Fruit fly (Drosophila melanogaster) whole organism, prepupa: ENCODE measurements around the gene CG32137.

Source experiments
- Blimp-1 ChIP-seq: fragments of 200-800 bp; sonication (Bioruptor generic); optimal IDR thresholded peaks from 3 replicates; lab custom pipeline; 2017; ENCODE audit warnings: missing biosample characterization, missing genetic modification characterization, mild to moderate bottlenecking, moderate library complexity, missing genetic modification reagents
- CG10669 ChIP-seq: fragments of 200-800 bp; sonication (Bioruptor generic); optimal IDR thresholded peaks from 3 replicates; lab custom pipeline; 2018; ENCODE audit warnings: missing biosample characterization, mild to moderate bottlenecking, missing genetic modification characterization, moderate library complexity
- CG11762 ChIP-seq: fragments of 200-800 bp; sonication (Bioruptor generic); optimal IDR thresholded peaks from 3 replicates; lab custom pipeline; 2016; ENCODE audit warnings: missing biosample characterization, missing genetic modification characterization; ENCODE audit not compliant: insufficient read depth
- CG16779 ChIP-seq: fragments of 200-800 bp; sonication (Bioruptor generic); optimal IDR thresholded peaks from 3 replicates; lab custom pipeline; 2017; ENCODE audit warnings: missing biosample characterization, mild to moderate bottlenecking, missing genetic modification characterization
- CG31627 ChIP-seq: fragments of 200-800 bp; sonication (Bioruptor generic); optimal IDR thresholded peaks from 3 replicates; lab custom pipeline; 2016; ENCODE audit warnings: missing biosample characterization, missing genetic modification characterization
- CG34406 ChIP-seq: fragments of 200-800 bp; sonication (Bioruptor generic); optimal IDR thresholded peaks from 3 replicates; lab custom pipeline; 2016; ENCODE audit warnings: missing biosample characterization, missing genetic modification characterization
- CG3919 ChIP-seq: fragments of 200-800 bp; sonication (Bioruptor generic); optimal IDR thresholded peaks from 3 replicates; lab custom pipeline; 2016; ENCODE audit warnings: missing biosample characterization, missing genetic modification characterization
- CG4318 ChIP-seq: fragments of 200-800 bp; sonication (Bioruptor generic); optimal IDR thresholded peaks from 3 replicates; lab custom pipeline; 2017; ENCODE audit warnings: missing biosample characterization, mild to moderate bottlenecking, missing genetic modification characterization
- CG6163 ChIP-seq: fragments of 200-800 bp; sonication (Bioruptor generic); IDR thresholded peaks from 3 replicates; pipeline ENCODE4 v1.3.6; 2022; ENCODE audit warnings: missing biosample characterization, missing genetic modification characterization
- CG6276 ChIP-seq: fragments of 200-800 bp; sonication (Bioruptor generic); optimal IDR thresholded peaks from 2 replicates; lab custom pipeline; 2017; ENCODE audit warnings: missing biosample characterization, mild to moderate bottlenecking, missing genetic modification characterization
- CG6808 ChIP-seq: fragments of 200-800 bp; sonication (Bioruptor generic); optimal IDR thresholded peaks from 3 replicates; lab custom pipeline; 2017; ENCODE audit warnings: missing biosample characterization, missing genetic modification characterization, mild to moderate bottlenecking, moderate library complexity, missing genetic modification reagents
- CG8119 ChIP-seq: fragments of 200-800 bp; sonication (Bioruptor generic); IDR thresholded peaks from 3 replicates; pipeline ENCODE4 v1.3.6; 2022; ENCODE audit warnings: missing biosample characterization, missing genetic modification characterization
- CG8319 ChIP-seq: fragments of 200-800 bp; sonication (Bioruptor generic); optimal IDR thresholded peaks from 3 replicates; lab custom pipeline; 2016; ENCODE audit warnings: missing biosample characterization, missing genetic modification characterization
- CG8632 ChIP-seq: fragments of 200-800 bp; sonication (Bioruptor generic); optimal IDR thresholded peaks from 3 replicates; lab custom pipeline; 2016; ENCODE audit warnings: missing biosample characterization, missing genetic modification characterization
- CG9139 ChIP-seq: fragments of 200-800 bp; sonication (Bioruptor generic); optimal IDR thresholded peaks from 3 replicates; lab custom pipeline; 2017; ENCODE audit warnings: missing biosample characterization, mild to moderate bottlenecking, missing genetic modification characterization
- Eip75B ChIP-seq: fragments of 200-800 bp; sonication (Bioruptor generic); optimal IDR thresholded peaks from 3 replicates; lab custom pipeline; 2016; ENCODE audit warnings: missing biosample characterization, missing genetic modification characterization
- Eip78C ChIP-seq: fragments of 200-800 bp; sonication (Bioruptor generic); peaks from one replicate; lab custom pipeline; 2016; ENCODE audit warnings: missing biosample characterization, missing genetic modification characterization
- Ets21C ChIP-seq: fragments of 200-800 bp; sonication (Bioruptor generic); optimal IDR thresholded peaks from 3 replicates; lab custom pipeline; 2016; ENCODE audit warnings: missing biosample characterization, missing genetic modification characterization
- Ets96B ChIP-seq: fragments of 200-800 bp; optimal IDR thresholded peaks from 2 replicates; lab custom pipeline; 2019; ENCODE audit warnings: missing biosample characterization, mild to moderate bottlenecking, missing genetic modification characterization, moderate library complexity
- Hr38 ChIP-seq: sonication (Bioruptor generic); optimal IDR thresholded peaks from 2 replicates; lab custom pipeline; 2016; ENCODE audit warnings: missing biosample characterization, missing genetic modification characterization
- Hr39 ChIP-seq: fragments of 200-800 bp; sonication (Bioruptor generic); optimal IDR thresholded peaks from 2 replicates; lab custom pipeline; 2016; ENCODE audit warnings: missing biosample characterization, missing genetic modification characterization
- Hr4 ChIP-seq: fragments of 200-800 bp; sonication (Bioruptor generic); optimal IDR thresholded peaks from 3 replicates; lab custom pipeline; 2016; ENCODE audit warnings: missing biosample characterization, missing genetic modification characterization
- Lpt ChIP-seq: fragments of 200-800 bp; sonication (Bioruptor generic); optimal IDR thresholded peaks from 3 replicates; lab custom pipeline; 2016; ENCODE audit warnings: missing biosample characterization, missing genetic modification characterization
- Met ChIP-seq: fragments of 200-800 bp; sonication (Bioruptor generic); optimal IDR thresholded peaks from 3 replicates; lab custom pipeline; 2016; ENCODE audit warnings: missing biosample characterization, missing genetic modification characterization
- Sox102F ChIP-seq: fragments of 200-800 bp; sonication (Bioruptor generic); optimal IDR thresholded peaks from 2 replicates; lab custom pipeline; 2016; ENCODE audit warnings: missing biosample characterization, mild to moderate bottlenecking, missing genetic modification characterization
- Sox14 ChIP-seq: fragments of 200-800 bp; sonication (Bioruptor generic); optimal IDR thresholded peaks from 3 replicates; lab custom pipeline; 2016; ENCODE audit warnings: missing biosample characterization, missing genetic modification characterization
- Sox15 ChIP-seq: fragments of 200-800 bp; sonication (Bioruptor generic); optimal IDR thresholded peaks from 3 replicates; lab custom pipeline; 2016; ENCODE audit warnings: missing biosample characterization, missing genetic modification characterization
- achi ChIP-seq: fragments of 200-800 bp; sonication (Bioruptor generic); optimal IDR thresholded peaks from 3 replicates; lab custom pipeline; 2016; ENCODE audit warnings: missing biosample characterization, missing genetic modification characterization
- acj6 ChIP-seq: fragments of 200-800 bp; sonication (Bioruptor generic); optimal IDR thresholded peaks from 3 replicates; lab custom pipeline; 2016; ENCODE audit warnings: missing biosample characterization, missing genetic modification characterization
- cyc ChIP-seq: fragments of 200-800 bp; sonication (Bioruptor generic); optimal IDR thresholded peaks from 3 replicates; lab custom pipeline; 2016; ENCODE audit warnings: missing biosample characterization, missing genetic modification characterization
- dsx ChIP-seq: fragments of 200-800 bp; optimal IDR thresholded peaks from 3 replicates; lab custom pipeline; 2019; ENCODE audit warnings: missing biosample characterization, mild to moderate bottlenecking, missing genetic modification characterization, moderate library complexity; ENCODE audit not compliant: poor library complexity, severe bottlenecking
- eg ChIP-seq: fragments of 200-800 bp; sonication (Bioruptor generic); IDR thresholded peaks from 3 replicates; pipeline ENCODE4 v1.3.6; 2022; ENCODE audit warnings: missing biosample characterization, missing genetic modification characterization
- esn ChIP-seq: fragments of 200-800 bp; sonication (Bioruptor generic); optimal IDR thresholded peaks from 2 replicates; lab custom pipeline; 2016; ENCODE audit warnings: missing biosample characterization, mild to moderate bottlenecking, missing genetic modification characterization, moderate library complexity
- fd85E ChIP-seq: fragments of 200-800 bp; sonication (Bioruptor generic); optimal IDR thresholded peaks from 3 replicates; lab custom pipeline; 2016; ENCODE audit warnings: missing biosample characterization, missing genetic modification characterization
- fkh ChIP-seq: fragments of 200-800 bp; sonication (Bioruptor generic); optimal IDR thresholded peaks from 3 replicates; lab custom pipeline; 2017; ENCODE audit warnings: missing biosample characterization, mild to moderate bottlenecking, missing genetic modification characterization, moderate library complexity
- lz ChIP-seq: fragments of 200-800 bp; sonication (Bioruptor generic); optimal IDR thresholded peaks from 3 replicates; lab custom pipeline; 2016; ENCODE audit warnings: missing biosample characterization, missing genetic modification characterization
- net ChIP-seq: fragments of 200-800 bp; sonication (Bioruptor generic); optimal IDR thresholded peaks from 3 replicates; lab custom pipeline; 2016; ENCODE audit warnings: missing biosample characterization, missing genetic modification characterization
- pdm3 ChIP-seq: fragments of 200-800 bp; sonication (Bioruptor generic); optimal IDR thresholded peaks from 3 replicates; lab custom pipeline; 2016; ENCODE audit warnings: missing biosample characterization, missing genetic modification characterization
- salr ChIP-seq, 2 experiments: fragments of 200-800 bp; sonication (Bioruptor generic); optimal IDR thresholded peaks; 3 replicates each; lab custom pipeline; 2016 to 2018; ENCODE audit warnings: missing biosample characterization in 2 of 2, missing genetic modification characterization in 2 of 2, mild to moderate bottlenecking in 1 of 2
- spab ChIP-seq: fragments of 200-800 bp; sonication (Bioruptor generic); optimal IDR thresholded peaks from 2 replicates; lab custom pipeline; 2017; ENCODE audit warnings: missing biosample characterization, mild to moderate bottlenecking, missing genetic modification characterization, missing genetic modification reagents
- ss ChIP-seq, 2 experiments: fragments of 200-800 bp; sonication (Bioruptor generic); optimal IDR thresholded peaks; 2 replicates in 1 of 2; 3 replicates in 1 of 2; lab custom pipeline; 2017 to 2018; ENCODE audit warnings: mild to moderate bottlenecking in 2 of 2, missing biosample characterization in 2 of 2, missing genetic modification characterization in 2 of 2, moderate library complexity in 1 of 2
- svp ChIP-seq: fragments of 200-800 bp; sonication (Bioruptor generic); peaks from one replicate; lab custom pipeline; 2016; ENCODE audit warnings: missing biosample characterization, missing genetic modification characterization
- topi ChIP-seq: fragments of 200-800 bp; sonication (Bioruptor generic); optimal IDR thresholded peaks from 3 replicates; lab custom pipeline; 2016; ENCODE audit warnings: missing biosample characterization, missing genetic modification characterization
- vri ChIP-seq: fragments of 200-800 bp; sonication (Bioruptor generic); optimal IDR thresholded peaks from 3 replicates; lab custom pipeline; 2016; ENCODE audit warnings: missing biosample characterization, mild to moderate bottlenecking, missing genetic modification characterization

The CG32137 gene

dm6 chr3L:13938470-13939150 is 440 bp upstream of the CG32137 start (continued):
- TF ChIP-seq net (GFP tag; lab: Kevin White, UChicago) (peak; percentile 96), CG8319 (GFP tag; lab: Kevin White, UChicago) (peak; percentile 94), Sox15 (peak; percentile 95), ss (GFP tag; optimal IDR thresholded peaks at IDR 0.05; lab: Kevin White, UChicago) (peak; percentile 86 to 95), salr (GFP tag; optimal IDR thresholded peaks at IDR 0.05; lab: Kevin White, UChicago) (peak; percentile 70 to 98), Ets21C (GFP tag; lab: Kevin White, UChicago) (peak; percentile 93), svp (GFP tag; lab: Kevin White, UChicago) (peak; percentile 98), pdm3 (GFP tag; lab: Kevin White, UChicago) (peak; percentile 96), CG34406 (GFP tag; lab: Kevin White, UChicago) (peak; percentile 94), CG6276 (GFP tag; lab: Kevin White, UChicago) (peak; percentile 97), topi (peak; percentile 96), CG16779 (peak; percentile 85)

DNA sequence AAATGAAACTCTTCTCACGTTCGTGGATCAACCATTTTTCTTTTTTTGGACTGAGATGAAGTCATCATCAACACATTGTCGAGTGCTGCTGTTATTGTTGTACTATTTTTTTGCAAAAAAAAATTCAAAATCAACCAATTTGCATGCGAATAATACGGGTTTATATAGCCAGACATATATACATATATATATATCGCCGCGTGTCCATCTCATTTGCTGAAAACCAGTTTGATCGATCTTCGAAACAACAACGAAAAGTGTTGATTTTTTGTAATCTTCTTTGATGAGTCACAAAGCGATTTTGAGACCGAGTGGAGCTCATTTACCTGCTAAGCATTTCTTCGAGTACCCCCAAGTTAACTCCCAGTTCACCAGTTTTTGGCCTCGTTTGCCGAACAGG is 7.0 kb downstream of the CG32137 start:
- TF ChIP-seq CG11762 (GFP tag; lab: Kevin White, UChicago), result no peak
- TF ChIP-seq Eip78C, result peak; percentile 7
- no peak for TF ChIP-seq CG6276 (GFP tag; lab: Kevin White, UChicago)
- no peak for TF ChIP-seq cyc (GFP tag; lab: Kevin White, UChicago)

DNA sequence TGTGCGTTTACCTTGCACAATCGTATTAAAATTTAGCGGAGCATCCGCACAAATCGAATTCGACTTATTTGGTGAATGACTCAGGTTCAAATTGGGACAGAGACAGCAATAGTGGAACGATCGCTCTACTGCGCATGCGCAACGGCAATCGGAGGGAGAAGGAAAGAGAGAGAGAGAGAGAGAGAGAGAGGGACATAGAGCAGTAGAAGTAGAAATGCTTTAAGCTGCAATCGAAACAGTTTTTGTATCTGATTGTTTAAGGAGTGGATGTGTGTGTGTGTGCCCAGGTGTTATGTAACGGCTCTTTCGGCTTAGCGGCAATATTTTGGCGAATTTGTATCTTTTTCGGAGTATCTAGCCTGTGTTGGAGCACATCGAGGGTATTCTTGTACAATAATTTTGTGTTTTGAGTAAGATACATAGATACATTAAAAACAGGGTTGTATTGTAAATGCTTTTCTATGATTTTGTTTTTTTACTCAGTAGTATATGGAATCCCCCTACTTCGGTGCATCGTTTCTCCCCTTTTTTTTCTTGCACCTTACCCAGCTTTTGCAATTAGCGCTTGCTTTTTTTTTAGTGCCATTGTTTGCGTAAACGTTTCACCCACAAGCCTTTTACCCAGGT is 10.5 kb downstream of the CG32137 start:
- no peak for TF ChIP-seq Blimp-1 (GFP tag; lab: Kevin White, UChicago)
- TF ChIP-seq Sox102F (GFP tag; lab: Kevin White, UChicago), result peak; percentile 31
- TF ChIP-seq cyc (GFP tag; lab: Kevin White, UChicago), result no peak
- no peak; the same call in none of the 3 replicates for TF ChIP-seq eg (GFP tag; lab: Robert Waterston, UW)
- no peak for TF ChIP-seq Hr38 (GFP tag; lab: Kevin White, UChicago)
- peak; percentile 73 for TF ChIP-seq CG6276 (GFP tag; lab: Kevin White, UChicago)
- no peak for TF ChIP-seq fd85E (GFP tag; lab: Kevin White, UChicago)
- TF ChIP-seq achi (GFP tag; lab: Kevin White, UChicago), result peak; percentile 46
- TF ChIP-seq Eip75B (GFP tag; lab: Kevin White, UChicago), result peak; percentile 26
- TF ChIP-seq esn (GFP tag; lab: Kevin White, UChicago), result peak; percentile 45
- peak; percentile 49 for TF ChIP-seq CG3919 (GFP tag; lab: Kevin White, UChicago)
- TF ChIP-seq topi, result peak; percentile 2
- no peak for TF ChIP-seq Ets96B (tag; lab: Kevin White, UChicago)
- peak; percentile 81 for TF ChIP-seq CG8119
- TF ChIP-seq CG31627 (GFP tag; lab: Kevin White, UChicago), result peak; percentile 38
- peak; percentile 46 for TF ChIP-seq Sox14
- TF ChIP-seq fkh (GFP tag; lab: Kevin White, UChicago), result peak; percentile 28
- TF ChIP-seq Met (GFP tag; lab: Kevin White, UChicago), result no peak
- TF ChIP-seq Sox15, result no peak
- TF ChIP-seq ss (GFP tag; optimal IDR thresholded peaks at IDR 0.05; lab: Kevin White, UChicago), result no peak
- TF ChIP-seq CG9139, result no peak
- no peak for TF ChIP-seq Lpt (GFP tag; lab: Kevin White, UChicago)
- TF ChIP-seq CG6808, result no peak
- peak; percentile 19 for TF ChIP-seq CG10669 (GFP tag; lab: Kevin White, UChicago)
- TF ChIP-seq spab (GFP tag; lab: Kevin White, UChicago), result no peak
- TF ChIP-seq Hr4 (GFP tag; lab: Kevin White, UChicago), result peak; percentile 29
- TF ChIP-seq CG8632, result peak; percentile 51
- TF ChIP-seq Hr39, result peak; percentile 29
- peak; percentile 27 for TF ChIP-seq acj6
- TF ChIP-seq salr (GFP tag; optimal IDR thresholded peaks at IDR 0.05; lab: Kevin White, UChicago), result no peak
- peak; percentile 14 for TF ChIP-seq vri (GFP tag; lab: Kevin White, UChicago)
- TF ChIP-seq lz (GFP tag; lab: Kevin White, UChicago), result peak; percentile 42
- no peak for TF ChIP-seq CG4318
- TF ChIP-seq net (GFP tag; lab: Kevin White, UChicago), result peak; percentile 54
- TF ChIP-seq CG34406 (GFP tag; lab: Kevin White, UChicago), result peak; percentile 49
- TF ChIP-seq dsx (GFP tag; lab: Kevin White, UChicago), result no peak
- peak; percentile 69 for TF ChIP-seq CG6163
